Worm (Caenorhabditis elegans) whole organism, L1 larva: Measurements from ENCODE around the gene ubc-19.

Experiments
- alr-1 ChIP-seq: fragments of 200-800 bp; sonication (Bioruptor generic); optimal IDR thresholded peaks from 2 replicates; lab custom pipeline; 2018; ENCODE audit warnings: borderline replicate concordance, mild to moderate bottlenecking, missing genetic modification characterization, missing compliant biosample characterization
- aly-2 ChIP-seq: fragments of 150-350 bp; optimal IDR thresholded peaks from 2 replicates; lab custom pipeline; 2014; ENCODE audit warnings: missing biosample characterization, missing genetic modification characterization
- ama-1 ChIP-seq: fragments of 150-350 bp; optimal IDR thresholded peaks from 2 replicates; lab custom pipeline; 2014
- blmp-1 ChIP-seq: fragments of 150-350 bp; optimal IDR thresholded peaks from 2 replicates; lab custom pipeline; 2014; ENCODE audit warnings: missing biosample characterization, missing genetic modification characterization
- ceh-82 ChIP-seq, 3 experiments: fragments of 150-350 bp in 1 of 3; sonication (generic microtip) in 2 of 3; optimal IDR thresholded peaks; 2 replicates each; lab custom pipeline; 2014 to 2017; ENCODE audit warnings: missing biosample characterization in 3 of 3, missing genetic modification characterization in 3 of 3
- jun-1 ChIP-seq: fragments of 150-350 bp; optimal IDR thresholded peaks from 2 replicates; lab custom pipeline; 2014; ENCODE audit warnings: missing biosample characterization, missing genetic modification reagents, missing genetic modification characterization
- lin-39 ChIP-seq: fragments of 150-350 bp; optimal IDR thresholded peaks from 2 replicates; lab custom pipeline; 2014; ENCODE audit warnings: missing biosample characterization, missing genetic modification reagents, missing genetic modification characterization
- lsy-2 ChIP-seq, 2 experiments: fragments of 150-350 bp; optimal IDR thresholded peaks; 2 replicates each; lab custom pipeline; 2014; ENCODE audit warnings: missing biosample characterization in 2 of 2, missing genetic modification characterization in 2 of 2
- nhr-28 ChIP-seq: fragments of 150-350 bp; optimal IDR thresholded peaks from 2 replicates; lab custom pipeline; 2014; ENCODE audit warnings: missing biosample characterization, missing genetic modification characterization
- nhr-77 ChIP-seq: fragments of 150-350 bp; optimal IDR thresholded peaks from 2 replicates; lab custom pipeline; 2014; ENCODE audit warnings: missing biosample characterization, missing genetic modification characterization
- sox-4 ChIP-seq: sonication (generic microtip); optimal IDR thresholded peaks from 2 replicates; lab custom pipeline; 2016; ENCODE audit warnings: missing genetic modification characterization, missing compliant biosample characterization

ce11 chrV:18695469-18695868 lies 5.9 kb upstream of the ubc-19 start:
- TF ChIP-seq nhr-77 = no peak
- no peak for TF ChIP-seq sox-4
- no peak for TF ChIP-seq alr-1 (tag; lab: Kevin White, UChicago)
- TF ChIP-seq ama-1 (lab: Kevin White, UChicago) = no peak
- TF ChIP-seq ceh-82 (tag; optimal IDR thresholded peaks at IDR 0.05; lab: Kevin White, UChicago) = no peak
- no peak for TF ChIP-seq blmp-1 (tag; lab: Kevin White, UChicago)
- no peak for TF ChIP-seq lsy-2 (tag; optimal IDR thresholded peaks at IDR 0.05; lab: Kevin White, UChicago)
- TF ChIP-seq lin-39 (tag; lab: Kevin White, UChicago) = no peak
- TF ChIP-seq aly-2 (tag; lab: Kevin White, UChicago) = no peak
- TF ChIP-seq jun-1 (tag; lab: Kevin White, UChicago) = no peak
- no peak for TF ChIP-seq nhr-28 (tag; lab: Kevin White, UChicago)
